Worm (Caenorhabditis elegans) whole organism, early embryonic: ENCODE data around the gene W07G4.1.

ENCODE experiments used
- B0310.2 ChIP-seq: sonication (generic microtip); optimal IDR thresholded peaks from 2 replicates; lab custom pipeline; 2016; ENCODE audit warnings: mild to moderate bottlenecking, missing genetic modification characterization, missing compliant biosample characterization
- F13C5.2 ChIP-seq: sonication (generic microtip); optimal IDR thresholded peaks from 2 replicates; lab custom pipeline; 2017; ENCODE audit warnings: mild to moderate bottlenecking, missing genetic modification characterization, inconsistent platforms, missing compliant biosample characterization
- aly-1 ChIP-seq: sonication (generic microtip); optimal IDR thresholded peaks from 2 replicates; lab custom pipeline; 2016; ENCODE audit warnings: missing genetic modification characterization, missing compliant biosample characterization
- ama-1 ChIP-seq: fragments of 150-350 bp; optimal IDR thresholded peaks from 2 replicates; lab custom pipeline; 2014
- ceh-36 ChIP-seq: sonication (generic microtip); optimal IDR thresholded peaks from 2 replicates; lab custom pipeline; 2016; ENCODE audit warnings: missing genetic modification characterization, inconsistent platforms, missing compliant biosample characterization
- ets-7 ChIP-seq: sonication (generic microtip); optimal IDR thresholded peaks from 2 replicates; lab custom pipeline; 2016; ENCODE audit warnings: missing genotype, missing genetic modification characterization, missing compliant biosample characterization
- flt-1 ChIP-seq: fragments of 200-800 bp; sonication (Bioruptor generic); IDR thresholded peaks from 2 replicates; pipeline ENCODE4 v1.3.6; 2022; ENCODE audit warnings: missing genetic modification characterization, missing compliant biosample characterization
- hmg-4 ChIP-seq: fragments of 200-800 bp; sonication (Bioruptor generic); optimal IDR thresholded peaks from 2 replicates; lab custom pipeline; 2018; ENCODE audit warnings: mild to moderate bottlenecking, missing genetic modification characterization, missing compliant biosample characterization
- hnd-1 ChIP-seq: sonication (generic microtip); optimal IDR thresholded peaks from 2 replicates; lab custom pipeline; 2016; ENCODE audit warnings: missing genetic modification characterization, missing compliant biosample characterization
- pes-1 ChIP-seq: fragments of 200-800 bp; sonication (Bioruptor generic); IDR thresholded peaks from 2 replicates; pipeline ENCODE4 v1.3.6; 2022; ENCODE audit warnings: missing genetic modification reagents, missing genetic modification characterization, missing compliant biosample characterization
- sea-1 ChIP-seq: fragments of 200-800 bp; sonication (Bioruptor generic); conservative IDR thresholded peaks from 2 replicates; pipeline ENCODE4 v1.3.6; 2022; ENCODE audit warnings: missing genetic modification characterization, missing compliant biosample characterization
- tbx-37 ChIP-seq: fragments of 200-800 bp; sonication (Bioruptor generic); conservative IDR thresholded peaks from 2 replicates; pipeline ENCODE4 v1.3.6; 2022; ENCODE audit warnings: missing genetic modification reagents, missing genetic modification characterization, missing compliant biosample characterization

DNA sequence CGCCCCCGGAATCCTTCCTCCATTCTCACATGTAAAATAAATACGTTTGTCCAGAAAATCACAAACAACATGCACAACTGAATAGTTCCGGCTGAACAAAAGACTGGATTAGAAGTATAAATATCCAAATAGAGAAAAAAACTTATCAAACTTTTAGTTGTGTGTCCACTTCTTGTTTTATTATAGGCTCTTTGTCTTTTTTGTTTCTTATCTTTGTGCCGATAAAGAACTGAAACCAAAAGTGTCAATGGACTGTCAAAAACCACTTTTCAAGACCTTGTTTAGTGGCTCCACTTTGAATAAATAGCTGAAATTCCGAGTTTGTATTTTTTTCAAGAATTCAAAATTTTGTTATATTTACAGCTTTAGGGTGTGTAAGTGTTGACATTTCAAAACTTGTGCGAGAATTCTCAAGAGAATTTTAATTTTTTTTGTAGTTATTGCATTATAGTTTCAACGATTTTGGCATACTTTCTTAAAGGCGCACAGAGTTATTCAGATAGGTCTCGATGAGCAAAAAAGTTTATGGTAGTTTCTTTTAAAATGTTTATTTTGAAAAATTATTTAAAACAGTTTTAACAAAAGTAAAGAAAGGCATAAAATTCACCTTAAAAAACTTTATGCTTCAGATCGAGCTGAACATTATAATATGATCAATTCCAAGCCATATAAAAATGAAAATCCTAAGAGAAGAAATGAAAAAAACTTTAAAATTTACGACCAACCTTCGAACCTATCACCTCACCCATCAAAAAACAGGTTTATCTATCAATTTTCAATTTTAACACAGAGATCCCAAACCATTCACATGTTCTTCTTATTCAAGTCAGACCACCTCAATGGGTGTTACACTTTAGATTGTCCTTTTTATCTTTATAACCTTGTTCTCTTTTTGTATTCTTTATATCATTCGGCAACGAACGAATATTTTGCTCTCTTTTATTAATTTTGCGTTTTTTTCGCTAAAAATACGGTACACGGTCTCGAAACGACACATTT is 13.1 kb downstream of the W07G4.1 start:
- TF ChIP-seq flt-1 (GFP tag; lab: Robert Waterston, UW): no peak
- TF ChIP-seq ama-1 (lab: Kevin White, UChicago): no peak
- no peak for TF ChIP-seq B0310.2
- no peak for TF ChIP-seq sea-1 (GFP tag; lab: Robert Waterston, UW)
- no peak for TF ChIP-seq ets-7 (tag; lab: Kevin White, UChicago)
- no peak for TF ChIP-seq pes-1 (GFP tag; lab: Robert Waterston, UW)
- TF ChIP-seq aly-1 (tag; lab: Kevin White, UChicago): no peak
- no peak for TF ChIP-seq ceh-36
- TF ChIP-seq tbx-37 (GFP tag; lab: Robert Waterston, UW): no peak
- TF ChIP-seq F13C5.2 (tag; lab: Kevin White, UChicago): no peak
- no peak for TF ChIP-seq hnd-1 (tag; lab: Kevin White, UChicago)
- TF ChIP-seq hmg-4: no peak
